Fruit fly (Drosophila melanogaster): ENCODE measurements around the gene CG14196.

- TF ChIP-seq CTCF (optimal IDR thresholded peaks at IDR 0.05) (no peak), CG8478 (optimal IDR thresholded peaks at IDR 0.05) (no peak)
Observed at dm6 chrX:19285441-19285840, 43.8 kb upstream of the CG14196 start.

All from S2 (cell line).